Fruit fly (Drosophila melanogaster): ENCODE measurements around the gene dos.

Gene dos

DNA sequence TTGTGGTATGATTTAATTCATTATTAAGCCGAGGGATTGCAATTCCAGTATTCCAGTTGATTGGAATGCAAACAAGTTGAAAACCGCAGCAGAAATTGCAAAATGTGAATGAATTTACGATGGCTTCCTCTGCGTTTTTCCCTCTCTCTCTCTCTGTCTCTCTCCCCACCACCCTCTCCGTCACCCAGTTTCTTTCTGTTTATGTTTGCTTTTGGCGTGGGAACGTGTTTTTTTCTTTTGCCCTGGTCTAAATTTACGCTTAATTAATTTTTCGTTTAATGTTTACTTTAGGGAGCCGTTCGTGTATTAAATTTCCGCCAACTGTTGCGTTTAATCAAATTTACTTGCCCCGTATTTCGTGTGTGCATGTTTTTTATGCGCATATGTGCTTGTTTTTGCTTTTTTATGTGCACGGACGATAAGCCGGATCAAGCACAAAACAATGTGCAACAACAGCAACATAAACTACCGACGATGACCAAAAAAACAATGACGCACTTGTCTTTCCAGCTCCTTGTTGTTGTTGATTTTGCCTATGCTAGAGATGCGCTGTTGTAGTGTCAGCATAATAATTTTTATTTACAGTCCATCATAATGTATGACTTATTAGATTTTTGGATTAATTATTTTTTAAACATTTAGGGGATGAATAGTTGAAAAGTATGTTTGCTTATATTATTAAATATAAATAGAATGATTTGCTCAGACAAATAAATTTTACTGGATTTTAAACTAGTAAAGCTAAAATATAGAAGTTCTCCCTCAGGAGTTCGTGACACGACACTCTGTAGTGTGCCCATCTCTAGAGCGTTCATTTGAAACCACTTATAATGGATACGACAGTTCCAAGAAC is 923 bp downstream of the dos start (continued):
- TF ChIP-seq CG4404 (GFP tag; IDR thresholded peaks at IDR 0.05) (no peak), CG7987 (GFP tag; optimal IDR thresholded peaks at IDR 0.05) (no peak), gfzf (GFP tag; optimal IDR thresholded peaks at IDR 0.05) (no peak), CG15073 (GFP tag; optimal IDR thresholded peaks at IDR 0.05) (no peak), gcm2 (GFP tag; optimal IDR thresholded peaks at IDR 0.05) (no peak), jing (GFP tag; optimal IDR thresholded peaks at IDR 0.05) (no peak), scrt (GFP tag; optimal IDR thresholded peaks at IDR 0.05) (peak; percentile 26), CG11696 (GFP tag; IDR thresholded peaks at IDR 0.05) (no peak), chn (GFP tag; optimal IDR thresholded peaks at IDR 0.05) (peak; percentile 10), CG17361 (GFP tag; IDR thresholded peaks at IDR 0.05) (peak; percentile 59; the same call in 2 of the 3 replicates), Sry-δ (GFP tag; optimal IDR thresholded peaks at IDR 0.05) (peak; percentile 61), CG12769 (tag; optimal IDR thresholded peaks at IDR 0.05) (peak; percentile 17), lbe (GFP tag; optimal IDR thresholded peaks at IDR 0.05) (no peak), CG8944 (GFP tag; optimal IDR thresholded peaks at IDR 0.05) (no peak), CG3847 (GFP tag; IDR thresholded peaks at IDR 0.05) (peak; percentile 76), MTF-1 (GFP tag; optimal IDR thresholded peaks at IDR 0.05; ENCODE audit: borderline replicate concordance) (peak; percentile 8), Hsf (GFP tag; optimal IDR thresholded peaks at IDR 0.05) (peak; percentile 46), Drgx (GFP tag; IDR thresholded peaks at IDR 0.05) (no peak), Lhr (GFP tag; optimal IDR thresholded peaks at IDR 0.05) (peak; percentile 20), CG9727 (GFP tag; optimal IDR thresholded peaks at IDR 0.05) (peak; percentile 77), amos (GFP tag; IDR thresholded peaks at IDR 0.05; ENCODE audit: partially characterized antibody) (peak; percentile 66), CG18764 (GFP tag; optimal IDR thresholded peaks at IDR 0.05) (peak; percentile 42), knrl (GFP tag; IDR thresholded peaks at IDR 0.05; ENCODE audit: partially characterized antibody) (peak; percentile 72), sna (GFP tag; IDR thresholded peaks at IDR 0.05; ENCODE audit: partially characterized antibody) (peak; percentile 56; the same call in 1 of the 2 replicates), ab (GFP tag; optimal IDR thresholded peaks at IDR 0.05) (no peak), Dek (tag; optimal IDR thresholded peaks at IDR 0.05) (peak; percentile 69), CrebB (tag; optimal IDR thresholded peaks at IDR 0.05) (peak; percentile 45), CG10565 (GFP tag; optimal IDR thresholded peaks at IDR 0.05) (no peak), CG18619 (GFP tag; optimal IDR thresholded peaks at IDR 0.05) (peak; percentile 74), cwo (GFP tag; optimal IDR thresholded peaks at IDR 0.05) (peak; percentile 72), Sry-β (GFP tag; optimal IDR thresholded peaks at IDR 0.05) (peak; percentile 63), chif (GFP tag; optimal IDR thresholded peaks at IDR 0.05) (peak in 1 of 2 experiments; percentile 44), CG12155 (GFP tag; optimal IDR thresholded peaks at IDR 0.05) (peak; percentile 56), CG3995 (GFP tag; optimal IDR thresholded peaks at IDR 0.05) (peak; percentile 21), btn (GFP tag; optimal IDR thresholded peaks at IDR 0.05) (no peak), CG5180 (GFP tag; optimal IDR thresholded peaks at IDR 0.05) (peak; percentile 53), Side (GFP tag; optimal IDR thresholded peaks at IDR 0.05) (no peak), Opbp (GFP tag; IDR thresholded peaks at IDR 0.05; ENCODE audit: partially characterized antibody) (no peak), twi (tag; optimal IDR thresholded peaks at IDR 0.05) (peak; percentile 69), CG11398 (GFP tag; optimal IDR thresholded peaks at IDR 0.05) (no peak), CG31441 (GFP tag; IDR thresholded peaks at IDR 0.05) (peak; percentile 69), CG11456 (GFP tag; IDR thresholded peaks at IDR 0.05) (no peak), CG12299 (tag; optimal IDR thresholded peaks at IDR 0.05) (peak; percentile 22), mld (GFP tag; IDR thresholded peaks at IDR 0.05; ENCODE audit: partially characterized antibody) (peak; percentile 20; the same call in 1 of the 3 replicates), CG13624 (GFP tag; optimal IDR thresholded peaks at IDR 0.05) (peak; percentile 22), HHEX (GFP tag; optimal IDR thresholded peaks at IDR 0.05) (peak; percentile 63), B-H2 (GFP tag; optimal IDR thresholded peaks at IDR 0.05) (peak; percentile 69), Adf1 (GFP tag; IDR thresholded peaks at IDR 0.05) (peak; percentile 48; the same call in 1 of the 2 replicates)
